Worm (Caenorhabditis elegans): ENCODE data around the gene T09F3.5.

Gene T09F3.5

ce11 chrII:10388041-10388706, 8.5 kb upstream of the T09F3.5 start:
- TF ChIP-seq lsy-2 (tag; optimal IDR thresholded peaks at IDR 0.05): peak; percentile 52
- no peak for TF ChIP-seq ztf-11 (tag; optimal IDR thresholded peaks at IDR 0.05)
- no peak for TF ChIP-seq nhr-28 (tag; optimal IDR thresholded peaks at IDR 0.05)
- no peak for TF ChIP-seq nhr-2 (tag; optimal IDR thresholded peaks at IDR 0.05)
- peak; percentile 11 for TF ChIP-seq nhr-237 (tag; optimal IDR thresholded peaks at IDR 0.05)
- TF ChIP-seq elt-1 (tag; optimal IDR thresholded peaks at IDR 0.05; ENCODE audit: borderline replicate concordance, insufficient read depth): peak; percentile 54
- peak; percentile 39 for TF ChIP-seq hlh-1 (tag; optimal IDR thresholded peaks at IDR 0.05)
- no peak for TF ChIP-seq elt-3 (tag; optimal IDR thresholded peaks at IDR 0.05)
- no peak for TF ChIP-seq zip-8 (tag; optimal IDR thresholded peaks at IDR 0.05)
- TF ChIP-seq ceh-83 (GFP tag; optimal IDR thresholded peaks at IDR 0.05): peak; percentile 74
- no peak for TF ChIP-seq pha-4 (tag; optimal IDR thresholded peaks at IDR 0.05)
- peak; percentile 48 for TF ChIP-seq ces-1 (GFP tag; optimal IDR thresholded peaks at IDR 0.05)
- peak; percentile 54 for TF ChIP-seq drap-1 (GFP tag; optimal IDR thresholded peaks at IDR 0.05)
- TF ChIP-seq lin-13 (tag; optimal IDR thresholded peaks at IDR 0.05): no peak
- TF ChIP-seq bed-3 (GFP tag; optimal IDR thresholded peaks at IDR 0.05): peak; percentile 37
- no peak for TF ChIP-seq nhr-76 (tag; optimal IDR thresholded peaks at IDR 0.05)
- peak; percentile 77 for TF ChIP-seq ceh-43 (GFP tag; optimal IDR thresholded peaks at IDR 0.05)
- peak; percentile 30 for TF ChIP-seq lin-32 (GFP tag; optimal IDR thresholded peaks at IDR 0.05)
- no peak for TF ChIP-seq nhr-12 (tag; optimal IDR thresholded peaks at IDR 0.05)
- no peak for TF ChIP-seq sem-2 (GFP tag; optimal IDR thresholded peaks at IDR 0.05)
- peak; percentile 38 for TF ChIP-seq cnd-1 (tag; optimal IDR thresholded peaks at IDR 0.05)
- peak; percentile 78 for TF ChIP-seq tbx-8 (GFP tag; optimal IDR thresholded peaks at IDR 0.05)
- peak; percentile 78 for TF ChIP-seq mep-1 (tag; optimal IDR thresholded peaks at IDR 0.05)
- no peak for TF ChIP-seq unc-62 (GFP tag; optimal IDR thresholded peaks at IDR 0.05)
- TF ChIP-seq sptf-1 (tag; optimal IDR thresholded peaks at IDR 0.05): peak; percentile 91
- no peak for TF ChIP-seq unc-39 (tag; optimal IDR thresholded peaks at IDR 0.05)
- peak; percentile 82 for TF ChIP-seq M03D4.4 (tag; optimal IDR thresholded peaks at IDR 0.05)
- no peak for TF ChIP-seq mab-5 (tag; optimal IDR thresholded peaks at IDR 0.05)
- TF ChIP-seq snpc-4 (tag; optimal IDR thresholded peaks at IDR 0.05): no peak
- peak; percentile 5 for TF ChIP-seq flh-1 (GFP tag; optimal IDR thresholded peaks at IDR 0.05)
- no peak for TF ChIP-seq ham-2 (GFP tag; optimal IDR thresholded peaks at IDR 0.05)
- TF ChIP-seq unc-120 (tag; optimal IDR thresholded peaks at IDR 0.05; ENCODE audit: poor library complexity, severe bottlenecking): peak; percentile 70
- peak; percentile 4 for TF ChIP-seq ceh-39 (tag; optimal IDR thresholded peaks at IDR 0.05)
- TF ChIP-seq mls-2 (tag; optimal IDR thresholded peaks at IDR 0.05): peak; percentile 66

- no peak for TF ChIP-seq nhr-76 (tag; optimal IDR thresholded peaks at IDR 0.05)
- TF ChIP-seq flh-1 (GFP tag; optimal IDR thresholded peaks at IDR 0.05): no peak
- TF ChIP-seq pha-4 (tag; optimal IDR thresholded peaks at IDR 0.05): no peak
- TF ChIP-seq snpc-4 (tag; optimal IDR thresholded peaks at IDR 0.05): no peak
- TF ChIP-seq M03D4.4 (tag; optimal IDR thresholded peaks at IDR 0.05): no peak
- no peak for TF ChIP-seq unc-62 (GFP tag; optimal IDR thresholded peaks at IDR 0.05)
- TF ChIP-seq sptf-1 (tag; optimal IDR thresholded peaks at IDR 0.05): no peak
- TF ChIP-seq nhr-12 (tag; optimal IDR thresholded peaks at IDR 0.05): no peak
- TF ChIP-seq bed-3 (GFP tag; optimal IDR thresholded peaks at IDR 0.05): no peak
- no peak for TF ChIP-seq lin-32 (GFP tag; optimal IDR thresholded peaks at IDR 0.05)
- TF ChIP-seq ztf-11 (tag; optimal IDR thresholded peaks at IDR 0.05): no peak
- no peak for TF ChIP-seq mep-1 (tag; optimal IDR thresholded peaks at IDR 0.05)
- TF ChIP-seq drap-1 (GFP tag; optimal IDR thresholded peaks at IDR 0.05): no peak
- TF ChIP-seq blmp-1 (tag; optimal IDR thresholded peaks at IDR 0.05): no peak
- no peak for TF ChIP-seq zip-8 (tag; optimal IDR thresholded peaks at IDR 0.05)
- TF ChIP-seq elt-3 (tag; optimal IDR thresholded peaks at IDR 0.05): no peak
- TF ChIP-seq unc-39 (tag; optimal IDR thresholded peaks at IDR 0.05): no peak
- no peak for TF ChIP-seq nhr-28 (tag; optimal IDR thresholded peaks at IDR 0.05)
- no peak for TF ChIP-seq mls-2 (tag; optimal IDR thresholded peaks at IDR 0.05)
- no peak for TF ChIP-seq mab-5 (tag; optimal IDR thresholded peaks at IDR 0.05)
Measured at ce11 chrII:10389038-10389437, 7.6 kb upstream of the T09F3.5 start.

ce11 chrII:10389776-10390175, 6.9 kb upstream of the T09F3.5 start:
- no peak for TF ChIP-seq hlh-1 (tag; optimal IDR thresholded peaks at IDR 0.05)
- no peak for TF ChIP-seq unc-39 (tag; optimal IDR thresholded peaks at IDR 0.05)
- no peak for TF ChIP-seq nhr-237 (tag; optimal IDR thresholded peaks at IDR 0.05)
- TF ChIP-seq unc-120 (tag; optimal IDR thresholded peaks at IDR 0.05; ENCODE audit: poor library complexity, severe bottlenecking): no peak
- no peak for TF ChIP-seq mls-2 (tag; optimal IDR thresholded peaks at IDR 0.05)
- TF ChIP-seq snpc-4 (tag; optimal IDR thresholded peaks at IDR 0.05): no peak
- TF ChIP-seq sem-2 (GFP tag; optimal IDR thresholded peaks at IDR 0.05): no peak
- no peak for TF ChIP-seq nhr-28 (tag; optimal IDR thresholded peaks at IDR 0.05)
- TF ChIP-seq sptf-1 (tag; optimal IDR thresholded peaks at IDR 0.05): no peak
- no peak for TF ChIP-seq nhr-76 (tag; optimal IDR thresholded peaks at IDR 0.05)
- TF ChIP-seq bed-3 (GFP tag; optimal IDR thresholded peaks at IDR 0.05): no peak
- TF ChIP-seq mab-5 (tag; optimal IDR thresholded peaks at IDR 0.05): no peak
- no peak for TF ChIP-seq ham-2 (GFP tag; optimal IDR thresholded peaks at IDR 0.05)
- no peak for TF ChIP-seq blmp-1 (tag; optimal IDR thresholded peaks at IDR 0.05)
- no peak for TF ChIP-seq ceh-83 (GFP tag; optimal IDR thresholded peaks at IDR 0.05)
- no peak for TF ChIP-seq unc-62 (GFP tag; optimal IDR thresholded peaks at IDR 0.05)
- TF ChIP-seq tbx-8 (GFP tag; optimal IDR thresholded peaks at IDR 0.05): no peak
- TF ChIP-seq ceh-43 (GFP tag; optimal IDR thresholded peaks at IDR 0.05): no peak
- TF ChIP-seq nhr-12 (tag; optimal IDR thresholded peaks at IDR 0.05): no peak
- TF ChIP-seq elt-1 (tag; optimal IDR thresholded peaks at IDR 0.05; ENCODE audit: borderline replicate concordance, insufficient read depth): no peak

Measured in whole organism, mixed stage, embryonic.